Worm (Caenorhabditis elegans) whole organism, L4 larva: Measurements from ENCODE around the gene ttr-16.
A peak's percentile ranks its signal among the peaks of the same experiment; 100 is the strongest.

Experiments
- F10B5.3 ChIP-seq: sonication (generic microtip); optimal IDR thresholded peaks from 2 replicates; lab custom pipeline; 2016; ENCODE audit warnings: mild to moderate bottlenecking, missing genetic modification characterization, missing compliant biosample characterization
- F26F4.8 ChIP-seq: fragments of 200-800 bp; sonication (Bioruptor generic); conservative IDR thresholded peaks from 2 replicates; pipeline ENCODE4 v1.3.6; 2022; ENCODE audit warnings: missing genetic modification characterization, missing compliant biosample characterization
- F37D6.2 ChIP-seq: sonication (generic microtip); optimal IDR thresholded peaks from 2 replicates; lab custom pipeline; 2016; ENCODE audit warnings: mild to moderate bottlenecking, missing genetic modification characterization, missing compliant biosample characterization
- T20F7.1 ChIP-seq: fragments of 200-800 bp; sonication (Bioruptor generic); optimal IDR thresholded peaks from 2 replicates; lab custom pipeline; 2018; ENCODE audit warnings: mild to moderate bottlenecking, missing genetic modification characterization, missing compliant biosample characterization
- Y48G9A.11 ChIP-seq: fragments of 200-800 bp; sonication (Bioruptor generic); IDR thresholded peaks from 2 replicates; pipeline ENCODE4 v1.3.6; 2022; ENCODE audit warnings: missing genetic modification reagents, missing genetic modification characterization, missing compliant biosample characterization
- aha-1 ChIP-seq: fragments of 150-350 bp; peaks from one replicate; lab custom pipeline; 2014; ENCODE audit warnings: missing biosample characterization, missing genetic modification characterization
- aly-2 ChIP-seq: sonication (generic microtip); optimal IDR thresholded peaks from 2 replicates; lab custom pipeline; 2018; ENCODE audit warnings: missing biosample characterization, missing genetic modification characterization
- ama-1 ChIP-seq: fragments of 150-350 bp; optimal IDR thresholded peaks from 2 replicates; lab custom pipeline; 2014; ENCODE audit warnings: inconsistent platforms, mixed read lengths
- arid-1 ChIP-seq: fragments of 200-800 bp; sonication (Bioruptor generic); conservative IDR thresholded peaks from 2 replicates; pipeline ENCODE4 v1.3.6; 2022; ENCODE audit warnings: missing genetic modification reagents, missing genetic modification characterization, missing compliant biosample characterization
- attf-4 ChIP-seq: sonication (generic microtip); optimal IDR thresholded peaks from 3 replicates; lab custom pipeline; 2017; ENCODE audit warnings: missing biosample characterization, missing genetic modification characterization
- ceh-20 ChIP-seq: fragments of 200-800 bp; sonication (Bioruptor generic); IDR thresholded peaks from 2 replicates; pipeline ENCODE4 v1.3.6; 2022; ENCODE audit warnings: missing genetic modification reagents, missing genetic modification characterization, missing compliant biosample characterization
- ceh-32 ChIP-seq: sonication (generic microtip); optimal IDR thresholded peaks from 2 replicates; lab custom pipeline; 2016; ENCODE audit warnings: mild to moderate bottlenecking, missing genetic modification characterization, missing compliant biosample characterization; ENCODE audit not compliant: poor library complexity
- ceh-82 ChIP-seq: sonication (generic microtip); optimal IDR thresholded peaks from 2 replicates; lab custom pipeline; 2017; ENCODE audit warnings: missing biosample characterization, missing genetic modification characterization
- ces-1 ChIP-seq: fragments of 150-350 bp; sonication (generic microtip); optimal IDR thresholded peaks from 4 replicates; lab custom pipeline; 2014; ENCODE audit warnings: missing biosample characterization, missing genetic modification reagents, missing genetic modification characterization
- daf-8 ChIP-seq: fragments of 200-800 bp; sonication (Bioruptor generic); IDR thresholded peaks from 2 replicates; pipeline ENCODE4 v1.3.6; 2022; ENCODE audit warnings: missing genetic modification characterization, missing compliant biosample characterization
- dmd-6 ChIP-seq: fragments of 200-800 bp; sonication (Bioruptor generic); IDR thresholded peaks from 2 replicates; pipeline ENCODE4 v1.3.6; 2022; ENCODE audit warnings: missing genetic modification reagents, missing genetic modification characterization, missing compliant biosample characterization
- dmd-8 ChIP-seq: fragments of 200-800 bp; sonication (Bioruptor generic); IDR thresholded peaks from 2 replicates; pipeline ENCODE4 v1.3.6; 2022; ENCODE audit warnings: missing genetic modification characterization, missing compliant biosample characterization
- dpl-1 ChIP-seq: fragments of 150-350 bp; optimal IDR thresholded peaks from 2 replicates; lab custom pipeline; 2014; ENCODE audit warnings: missing biosample characterization, missing genetic modification reagents, missing genetic modification characterization
- egl-43 ChIP-seq: fragments of 200-800 bp; sonication (Bioruptor generic); IDR thresholded peaks from 2 replicates; pipeline ENCODE4 v1.3.6; 2022; ENCODE audit warnings: missing genetic modification reagents, missing genetic modification characterization, missing compliant biosample characterization
- fkh-10 ChIP-seq: fragments of 150-350 bp; optimal IDR thresholded peaks from 2 replicates; lab custom pipeline; 2014; ENCODE audit warnings: missing biosample characterization, missing genetic modification reagents, missing genetic modification characterization
- fos-1 ChIP-seq: fragments of 150-350 bp; optimal IDR thresholded peaks from 2 replicates; lab custom pipeline; 2014; ENCODE audit warnings: missing biosample characterization, missing genetic modification characterization
- gei-8 ChIP-seq: fragments of 200-800 bp; sonication (Bioruptor generic); optimal IDR thresholded peaks from 2 replicates; lab custom pipeline; 2018; ENCODE audit warnings: mild to moderate bottlenecking, missing genetic modification characterization, missing compliant biosample characterization
- hif-1 ChIP-seq, 2 experiments: sonication (generic microtip); optimal IDR thresholded peaks; 2 replicates each; lab custom pipeline; 2016 to 2017; ENCODE audit warnings: missing compliant biosample characterization in 2 of 2, missing genetic modification characterization in 2 of 2, missing genetic modification reagents in 2 of 2, missing genotype in 2 of 2, mild to moderate bottlenecking in 1 of 2
- hlh-11 ChIP-seq: fragments of 200-800 bp; sonication (Bioruptor generic); optimal IDR thresholded peaks from 2 replicates; lab custom pipeline; 2018; ENCODE audit warnings: mild to moderate bottlenecking, missing genetic modification characterization, missing compliant biosample characterization
- lim-7 ChIP-seq: fragments of 200-800 bp; sonication (Bioruptor generic); IDR thresholded peaks from 2 replicates; pipeline ENCODE4 v1.3.6; 2022; ENCODE audit warnings: missing genetic modification characterization, missing compliant biosample characterization
- lin-1 ChIP-seq: fragments of 200-800 bp; sonication (Bioruptor generic); IDR thresholded peaks from 2 replicates; pipeline ENCODE4 v1.3.6; 2022; ENCODE audit warnings: missing genetic modification reagents, missing genetic modification characterization, missing compliant biosample characterization
- lin-13 ChIP-seq: fragments of 150-350 bp; optimal IDR thresholded peaks from 2 replicates; lab custom pipeline; 2014; ENCODE audit warnings: missing biosample characterization, missing genetic modification reagents, missing genetic modification characterization
- lin-15B ChIP-seq: fragments of 150-350 bp; sonication (generic microtip); optimal IDR thresholded peaks from 3 replicates; lab custom pipeline; 2014; ENCODE audit warnings: missing biosample characterization, missing genetic modification characterization
- lin-29 ChIP-seq: fragments of 200-800 bp; sonication (Bioruptor generic); IDR thresholded peaks from 2 replicates; pipeline ENCODE4 v1.3.6; 2022; ENCODE audit warnings: missing genetic modification reagents, missing genetic modification characterization, missing compliant biosample characterization
- lir-3 ChIP-seq: sonication (generic microtip); optimal IDR thresholded peaks from 2 replicates; lab custom pipeline; 2016; ENCODE audit warnings: mild to moderate bottlenecking, missing genetic modification characterization, missing compliant biosample characterization
- lsy-2 ChIP-seq, 2 experiments: fragments of 150-350 bp in 1 of 2; sonication (generic microtip) in 1 of 2; optimal IDR thresholded peaks; 2 replicates each; lab custom pipeline; 2014 to 2017; ENCODE audit warnings: missing biosample characterization in 2 of 2, missing genetic modification characterization in 2 of 2
- madf-5 ChIP-seq, 2 experiments: fragments of 200-800 bp; sonication (Bioruptor generic); IDR thresholded peaks; 2 replicates each; pipeline ENCODE4 v1.3.6; 2022; ENCODE audit warnings: missing compliant biosample characterization in 2 of 2, missing genetic modification characterization in 2 of 2
- mdl-1 ChIP-seq, 2 experiments: fragments of 150-350 bp in 1 of 2; sonication (generic microtip) in 1 of 2; optimal IDR thresholded peaks; 2 replicates each; lab custom pipeline; 2014 to 2017; ENCODE audit warnings: missing biosample characterization in 2 of 2, missing genetic modification characterization in 2 of 2
- mep-1 ChIP-seq: fragments of 150-350 bp; sonication (generic microtip); optimal IDR thresholded peaks from 3 replicates; lab custom pipeline; 2014; ENCODE audit warnings: missing biosample characterization, missing genetic modification characterization
- nhr-102 ChIP-seq: sonication (generic microtip); optimal IDR thresholded peaks from 2 replicates; lab custom pipeline; 2016; ENCODE audit warnings: mild to moderate bottlenecking, missing genetic modification characterization, moderate library complexity, missing compliant biosample characterization
- nhr-25 ChIP-seq: sonication (generic microtip); optimal IDR thresholded peaks from 2 replicates; lab custom pipeline; 2017; ENCODE audit warnings: missing genetic modification characterization, mild to moderate bottlenecking, missing compliant biosample characterization, antibody characterized with exemption, moderate library complexity, borderline replicate concordance; ENCODE audit not compliant: insufficient read depth
- nhr-41 ChIP-seq: fragments of 200-800 bp; sonication (Bioruptor generic); IDR thresholded peaks from 2 replicates; pipeline ENCODE4 v1.3.6; 2022; ENCODE audit warnings: missing genetic modification reagents, missing genetic modification characterization, missing compliant biosample characterization
- nhr-48 ChIP-seq: sonication (generic microtip); optimal IDR thresholded peaks from 2 replicates; lab custom pipeline; 2016; ENCODE audit warnings: mild to moderate bottlenecking, missing genetic modification characterization, missing compliant biosample characterization
- nhr-6 ChIP-seq: fragments of 150-350 bp; optimal IDR thresholded peaks from 2 replicates; lab custom pipeline; 2014; ENCODE audit warnings: missing biosample characterization, missing genetic modification characterization
- nhr-77 ChIP-seq: fragments of 150-350 bp; optimal IDR thresholded peaks from 2 replicates; lab custom pipeline; 2014; ENCODE audit warnings: missing biosample characterization, missing genetic modification characterization
- pha-4 ChIP-seq, 2 experiments: fragments of 150-350 bp in 1 of 2; fragments of 200-800 bp in 1 of 2; sonication (Bioruptor generic) in 1 of 2; IDR thresholded peaks in 1 of 2; optimal IDR thresholded peaks in 1 of 2; 2 replicates each; pipeline versions ENCODE4 v1.3.6 to Lab custom; 2014 to 2022; ENCODE audit warnings: missing genetic modification characterization in 2 of 2, missing genetic modification reagents in 2 of 2, missing biosample characterization in 1 of 2, missing compliant biosample characterization in 1 of 2
- php-3 ChIP-seq: fragments of 200-800 bp; sonication (Bioruptor generic); IDR thresholded peaks from 2 replicates; pipeline ENCODE4 v1.3.6; 2022; ENCODE audit warnings: missing genetic modification reagents, missing genetic modification characterization, missing compliant biosample characterization
- rbr-2 ChIP-seq: sonication (generic microtip); optimal IDR thresholded peaks from 2 replicates; lab custom pipeline; 2016; ENCODE audit warnings: missing genotype, missing genetic modification characterization, missing compliant biosample characterization
- saeg-2 ChIP-seq: fragments of 200-800 bp; sonication (Bioruptor generic); IDR thresholded peaks from 2 replicates; pipeline ENCODE4 v1.3.6; 2022; ENCODE audit warnings: missing genetic modification reagents, missing genetic modification characterization, missing compliant biosample characterization
- spr-3 ChIP-seq: fragments of 200-800 bp; sonication (Bioruptor generic); optimal IDR thresholded peaks from 2 replicates; lab custom pipeline; 2018; ENCODE audit warnings: mild to moderate bottlenecking, missing genetic modification characterization, missing compliant biosample characterization
- unc-130 ChIP-seq: sonication (generic microtip); optimal IDR thresholded peaks from 2 replicates; lab custom pipeline; 2016; ENCODE audit warnings: missing genetic modification reagents, missing genetic modification characterization, missing compliant biosample characterization
- unc-62 ChIP-seq, 3 experiments: fragments of 150-350 bp in 1 of 3; sonication (generic microtip); optimal IDR thresholded peaks in 2 of 3; peaks in 1 of 3; 1 replicate in 1 of 3; 2 replicates in 2 of 3; lab custom pipeline; 2014 to 2017; ENCODE audit warnings: missing biosample characterization in 3 of 3, missing genetic modification characterization in 3 of 3, missing genetic modification reagents in 3 of 3, missing genotype in 1 of 3
- zag-1 ChIP-seq: fragments of 150-350 bp; optimal IDR thresholded peaks from 2 replicates; lab custom pipeline; 2014; ENCODE audit warnings: missing biosample characterization, missing genetic modification characterization
- zfp-3 ChIP-seq: fragments of 200-800 bp; sonication (Bioruptor generic); conservative IDR thresholded peaks from 2 replicates; pipeline ENCODE4 v1.3.6; 2022; ENCODE audit warnings: missing genetic modification reagents, missing genetic modification characterization, missing compliant biosample characterization
- zip-2 ChIP-seq: fragments of 150-350 bp; optimal IDR thresholded peaks from 2 replicates; lab custom pipeline; 2014; ENCODE audit warnings: missing biosample characterization, missing genetic modification characterization

Gene ttr-16

DNA sequence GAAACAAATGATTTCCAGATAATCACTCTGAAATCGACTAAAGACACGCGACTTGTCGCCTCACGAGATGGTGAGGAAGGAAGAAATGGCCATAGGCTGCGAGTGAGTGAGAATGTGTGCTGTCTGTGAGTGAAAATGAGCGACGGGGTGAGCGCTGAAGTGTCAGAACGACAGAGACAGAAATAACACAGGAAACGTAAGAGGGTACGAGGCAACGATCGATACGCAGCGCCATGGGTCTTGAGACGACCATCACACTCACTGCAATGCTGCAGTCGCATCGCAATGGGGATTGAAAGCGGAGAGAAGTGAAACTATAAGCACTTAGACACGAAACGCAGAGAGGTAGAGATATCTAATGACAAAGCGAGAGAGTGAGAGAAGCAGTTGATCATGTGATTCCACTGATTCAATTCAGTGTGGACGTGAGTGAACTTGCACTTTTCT, 18.9 kb upstream of the ttr-16 start (continued):
- TF ChIP-seq egl-43 (GFP tag; lab: Robert Waterston, UW), result peak; percentile 91
- TF ChIP-seq daf-8 (GFP tag; lab: Robert Waterston, UW), result no peak
- no peak for TF ChIP-seq saeg-2 (GFP tag; lab: Robert Waterston, UW)
- TF ChIP-seq nhr-48 (tag; lab: Kevin White, UChicago), result peak; percentile 91
- peak; percentile 87 for TF ChIP-seq fkh-10 (GFP tag; lab: Kevin White, UChicago)
- TF ChIP-seq aly-2 (tag; lab: Kevin White, UChicago), result no peak
- peak; percentile 72 for TF ChIP-seq lin-13 (GFP tag; lab: Kevin White, UChicago)
- TF ChIP-seq mep-1 (tag; lab: Kevin White, UChicago), result peak; percentile 96
- TF ChIP-seq lin-29 (GFP tag; lab: Robert Waterston, UW), result 0 out of 2 replicates have a peak, but pooled peaks have one; percentile 59
- TF ChIP-seq zag-1, result peak; percentile 74
- peak; percentile 63; the same call in 1 of the 2 replicates for TF ChIP-seq lim-7 (GFP tag; lab: Robert Waterston, UW)
- TF ChIP-seq T20F7.1 (GFP tag; lab: Kevin White, UChicago), result peak; percentile 81
- peak; percentile 86 for TF ChIP-seq nhr-102 (tag; lab: Kevin White, UChicago)
- no peak for TF ChIP-seq ceh-82 (tag; lab: Kevin White, UChicago)
- peak; percentile 68 for TF ChIP-seq ceh-32 (tag; lab: Kevin White, UChicago)
- no peak for TF ChIP-seq madf-5 (GFP tag; IDR thresholded peaks at IDR 0.05; lab: Robert Waterston, UW)
- peak; percentile 83 for TF ChIP-seq gei-8 (GFP tag; lab: Kevin White, UChicago)
- TF ChIP-seq zfp-3 (GFP tag; lab: Robert Waterston, UW), result 0 out of 2 replicates have a peak, but pooled peaks have one; percentile 23
- TF ChIP-seq ceh-20 (GFP tag; lab: Robert Waterston, UW), result peak; percentile 89
- TF ChIP-seq attf-4 (tag; lab: Kevin White, UChicago), result no peak
- TF ChIP-seq hlh-11 (tag; lab: Kevin White, UChicago), result peak; percentile 97
- no peak for TF ChIP-seq fos-1 (tag; lab: Kevin White, UChicago)
- peak; percentile 80 for TF ChIP-seq spr-3 (GFP tag; lab: Kevin White, UChicago)
- peak; percentile 65 for TF ChIP-seq dpl-1
- peak; percentile 21 to 100 for TF ChIP-seq unc-62 (GFP tag; optimal IDR thresholded peaks at IDR 0.05 in 1 of 2; lab: Kevin White, UChicago)
- TF ChIP-seq unc-62 (tag; optimal IDR thresholded peaks at IDR 0.05; lab: Kevin White, UChicago), result no peak
- peak; percentile 60 to 86 for TF ChIP-seq hif-1 (tag; optimal IDR thresholded peaks at IDR 0.05; lab: Kevin White, UChicago)
- peak; percentile 53 for TF ChIP-seq arid-1 (GFP tag; lab: Robert Waterston, UW)
- 0 out of 2 replicates have a peak, but pooled peaks have one; percentile 20 for TF ChIP-seq dmd-8
- peak; percentile 63 for TF ChIP-seq nhr-77 (tag; lab: Kevin White, UChicago)
- TF ChIP-seq ama-1 (lab: Kevin White, UChicago), result peak; percentile 91
- TF ChIP-seq ces-1 (GFP tag; lab: Kevin White, UChicago), result peak; percentile 81
- TF ChIP-seq F10B5.3 (tag; lab: Kevin White, UChicago), result no peak
- TF ChIP-seq zip-2 (tag; lab: Kevin White, UChicago), result peak; percentile 4
- peak; percentile 85 for TF ChIP-seq F37D6.2 (tag; lab: Kevin White, UChicago)
- TF ChIP-seq lir-3, result peak; percentile 30
- no peak for TF ChIP-seq nhr-41
- peak; percentile 86 to 93 for TF ChIP-seq lsy-2 (tag; optimal IDR thresholded peaks at IDR 0.05; lab: Kevin White, UChicago)
- peak; percentile 92 for TF ChIP-seq nhr-25 (tag; lab: Kevin White, UChicago)
- 0 out of 2 replicates have a peak, but pooled peaks have one; percentile 26 for TF ChIP-seq php-3 (GFP tag; lab: Robert Waterston, UW)
- TF ChIP-seq mdl-1 (tag; optimal IDR thresholded peaks at IDR 0.05; lab: Kevin White, UChicago), result peak; percentile 40 to 92
- peak; percentile 96 for TF ChIP-seq rbr-2 (tag; lab: Kevin White, UChicago)
- no peak for TF ChIP-seq Y48G9A.11 (GFP tag; lab: Robert Waterston, UW)
- TF ChIP-seq lin-1, result no peak
- TF ChIP-seq F26F4.8 (GFP tag; lab: Robert Waterston, UW), result no peak
- peak; percentile 84 for TF ChIP-seq dmd-6 (GFP tag; lab: Robert Waterston, UW)
- TF ChIP-seq aha-1, result peak; percentile 99
- TF ChIP-seq nhr-6 (tag; lab: Kevin White, UChicago), result peak; percentile 93
- TF ChIP-seq unc-130, result peak; percentile 28
- peak; percentile 82 for TF ChIP-seq pha-4 (GFP tag; IDR thresholded peaks at IDR 0.05; lab: Robert Waterston, UW)
- TF ChIP-seq pha-4 (tag; optimal IDR thresholded peaks at IDR 0.05; lab: Kevin White, UChicago), result no peak
- no peak for TF ChIP-seq lin-15B (tag; lab: Kevin White, UChicago)
